Fruit fly (Drosophila melanogaster) whole organism, wandering third instar larva: ENCODE results near the gene Hs3st-B.

Experiments
- Abd-B ChIP-seq: fragments of >200 bp; optimal IDR thresholded peaks from 2 replicates; lab custom pipeline; 2017; ENCODE audit warnings: missing biosample characterization, missing genetic modification characterization
- CG32264 ChIP-seq: fragments of 200-800 bp; sonication (Bioruptor generic); optimal IDR thresholded peaks from 2 replicates; lab custom pipeline; 2016; ENCODE audit warnings: missing biosample characterization, missing genetic modification characterization
- Dfd ChIP-seq: fragments of >200 bp; optimal IDR thresholded peaks from 2 replicates; lab custom pipeline; 2017; ENCODE audit warnings: missing biosample characterization, missing genetic modification characterization
- GATAd ChIP-seq: sonication (Bioruptor generic); optimal IDR thresholded peaks from 2 replicates; lab custom pipeline; 2016; ENCODE audit warnings: missing biosample characterization, missing genetic modification characterization
- HLH106 ChIP-seq: fragments of 200-800 bp; optimal IDR thresholded peaks from 3 replicates; lab custom pipeline; 2019; ENCODE audit warnings: missing biosample characterization, mild to moderate bottlenecking, missing genetic modification characterization, moderate library complexity
- brk ChIP-seq: fragments of 200-800 bp; sonication (Bioruptor generic); optimal IDR thresholded peaks from 2 replicates; lab custom pipeline; 2016; ENCODE audit warnings: missing biosample characterization, mild to moderate bottlenecking, missing genetic modification characterization
- dmrt93B ChIP-seq: fragments of 200-800 bp; sonication (Bioruptor generic); optimal IDR thresholded peaks from 2 replicates; lab custom pipeline; 2018; ENCODE audit warnings: missing biosample characterization, mild to moderate bottlenecking, missing genetic modification characterization
- fru ChIP-seq: fragments of 200-800 bp; sonication (Bioruptor generic); optimal IDR thresholded peaks from 3 replicates; lab custom pipeline; 2016; ENCODE audit warnings: missing biosample characterization, mild to moderate bottlenecking, missing genetic modification characterization
- h ChIP-seq: fragments of 200-800 bp; sonication (Bioruptor generic); optimal IDR thresholded peaks from 3 replicates; lab custom pipeline; 2016; ENCODE audit warnings: missing biosample characterization, mild to moderate bottlenecking, missing genetic modification characterization
- lola ChIP-seq: fragments of >200 bp; optimal IDR thresholded peaks from 2 replicates; lab custom pipeline; 2017; ENCODE audit warnings: missing biosample characterization, missing genetic modification characterization
- pan ChIP-seq: fragments of >200 bp; optimal IDR thresholded peaks from 2 replicates; lab custom pipeline; 2017
- sv ChIP-seq: fragments of 200-800 bp; sonication (Bioruptor generic); optimal IDR thresholded peaks from 3 replicates; lab custom pipeline; 2016; ENCODE audit warnings: missing biosample characterization, missing genetic modification characterization
- woc ChIP-seq: sonication (Bioruptor generic); optimal IDR thresholded peaks from 2 replicates; lab custom pipeline; 2016; ENCODE audit warnings: missing biosample characterization, mild to moderate bottlenecking, missing genetic modification characterization

DNA sequence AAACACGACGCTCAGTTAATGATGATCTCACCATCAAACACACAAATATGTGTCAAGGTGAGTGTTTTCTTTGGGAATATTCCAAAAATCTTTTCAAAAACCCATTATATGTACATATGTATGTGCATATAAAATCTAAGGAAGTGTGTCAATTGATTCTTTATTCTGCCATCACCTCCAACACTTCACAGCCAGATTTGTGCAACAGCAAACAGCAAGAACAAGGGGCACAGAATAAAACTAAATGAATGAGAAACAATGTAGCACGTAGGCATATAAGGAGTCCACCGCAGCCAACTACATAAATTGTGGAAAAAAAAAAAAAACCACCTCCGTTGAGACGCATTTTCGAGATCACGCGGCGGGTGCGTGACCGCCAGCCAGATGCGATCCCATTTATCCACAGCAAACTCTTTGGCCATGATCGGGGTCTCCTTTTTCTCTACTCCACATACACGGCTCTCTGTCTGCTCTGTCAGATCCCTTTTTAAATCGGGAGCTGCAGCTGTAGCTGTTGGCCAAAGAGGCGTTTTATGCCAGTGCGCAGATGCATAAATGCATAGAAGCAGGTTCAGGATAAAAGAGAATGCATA lies 47.5 kb downstream of the Hs3st-B start:
- no peak for TF ChIP-seq GATAd
- no peak for TF ChIP-seq HLH106 (tag; lab: Kevin White, UChicago)
- no peak for TF ChIP-seq h (GFP tag; lab: Kevin White, UChicago)
- TF ChIP-seq Dfd (GFP tag; lab: Kevin White, UChicago) = no peak
- no peak for TF ChIP-seq sv (GFP tag; lab: Kevin White, UChicago)
- no peak for TF ChIP-seq Abd-B (GFP tag; lab: Kevin White, UChicago)
- no peak for TF ChIP-seq brk (GFP tag; lab: Kevin White, UChicago)
- TF ChIP-seq lola = no peak
- TF ChIP-seq woc = no peak
- TF ChIP-seq pan = no peak
- TF ChIP-seq CG32264 (GFP tag; lab: Kevin White, UChicago) = no peak
- TF ChIP-seq fru = no peak
- TF ChIP-seq dmrt93B (GFP tag; lab: Kevin White, UChicago) = no peak
